Fruit fly (Drosophila melanogaster) whole organism, prepupa: ENCODE measurements around the gene CG32720.

Experiments
- CG10631 ChIP-seq: fragments of 200-800 bp; sonication (Bioruptor generic); optimal IDR thresholded peaks from 2 replicates; lab custom pipeline; 2016; ENCODE audit warnings: missing biosample characterization, missing genetic modification characterization
- CG11294 ChIP-seq: fragments of 200-800 bp; sonication (Bioruptor generic); IDR thresholded peaks from 2 replicates; pipeline ENCODE4 v1.3.6; 2022; ENCODE audit warnings: missing biosample characterization, missing genetic modification characterization
- CG11762 ChIP-seq: fragments of 200-800 bp; sonication (Bioruptor generic); optimal IDR thresholded peaks from 3 replicates; lab custom pipeline; 2016; ENCODE audit warnings: missing biosample characterization, missing genetic modification characterization; ENCODE audit not compliant: insufficient read depth
- CG15336 ChIP-seq: fragments of 200-800 bp; sonication (Bioruptor generic); IDR thresholded peaks from 2 replicates; pipeline ENCODE4 v1.3.6; 2022; ENCODE audit warnings: missing biosample characterization, missing genetic modification characterization
- CG16779 ChIP-seq: fragments of 200-800 bp; sonication (Bioruptor generic); optimal IDR thresholded peaks from 3 replicates; lab custom pipeline; 2017; ENCODE audit warnings: missing biosample characterization, mild to moderate bottlenecking, missing genetic modification characterization
- CG3032 ChIP-seq: fragments of 200-800 bp; optimal IDR thresholded peaks from 2 replicates; lab custom pipeline; 2019; ENCODE audit warnings: missing biosample characterization, mild to moderate bottlenecking, missing genetic modification characterization, moderate library complexity
- CG31627 ChIP-seq: fragments of 200-800 bp; sonication (Bioruptor generic); optimal IDR thresholded peaks from 3 replicates; lab custom pipeline; 2016; ENCODE audit warnings: missing biosample characterization, missing genetic modification characterization
- CG32006 ChIP-seq: fragments of 200-800 bp; sonication (Bioruptor generic); optimal IDR thresholded peaks from 3 replicates; lab custom pipeline; 2017; ENCODE audit warnings: missing biosample characterization, mild to moderate bottlenecking, missing genetic modification characterization
- CG34406 ChIP-seq: fragments of 200-800 bp; sonication (Bioruptor generic); optimal IDR thresholded peaks from 3 replicates; lab custom pipeline; 2016; ENCODE audit warnings: missing biosample characterization, missing genetic modification characterization
- CG3919 ChIP-seq: fragments of 200-800 bp; sonication (Bioruptor generic); optimal IDR thresholded peaks from 3 replicates; lab custom pipeline; 2016; ENCODE audit warnings: missing biosample characterization, missing genetic modification characterization
- CG4318 ChIP-seq: fragments of 200-800 bp; sonication (Bioruptor generic); optimal IDR thresholded peaks from 3 replicates; lab custom pipeline; 2017; ENCODE audit warnings: missing biosample characterization, mild to moderate bottlenecking, missing genetic modification characterization
- CG6163 ChIP-seq: fragments of 200-800 bp; sonication (Bioruptor generic); IDR thresholded peaks from 3 replicates; pipeline ENCODE4 v1.3.6; 2022; ENCODE audit warnings: missing biosample characterization, missing genetic modification characterization
- CG6792 ChIP-seq: fragments of 200-800 bp; sonication (Bioruptor generic); optimal IDR thresholded peaks from 3 replicates; lab custom pipeline; 2016; ENCODE audit warnings: missing biosample characterization, missing genetic modification characterization
- CG6854 ChIP-seq: fragments of 200-800 bp; sonication (Bioruptor generic); optimal IDR thresholded peaks from 2 replicates; lab custom pipeline; 2017; ENCODE audit warnings: missing biosample characterization, mild to moderate bottlenecking, missing genetic modification characterization
- CG7368 ChIP-seq: fragments of 200-800 bp; sonication (Bioruptor generic); optimal IDR thresholded peaks from 3 replicates; lab custom pipeline; 2016; ENCODE audit warnings: missing biosample characterization, missing genetic modification characterization
- CG8632 ChIP-seq: fragments of 200-800 bp; sonication (Bioruptor generic); optimal IDR thresholded peaks from 3 replicates; lab custom pipeline; 2016; ENCODE audit warnings: missing biosample characterization, missing genetic modification characterization
- CG9139 ChIP-seq: fragments of 200-800 bp; sonication (Bioruptor generic); optimal IDR thresholded peaks from 3 replicates; lab custom pipeline; 2017; ENCODE audit warnings: missing biosample characterization, mild to moderate bottlenecking, missing genetic modification characterization
- Eip75B ChIP-seq: fragments of 200-800 bp; sonication (Bioruptor generic); optimal IDR thresholded peaks from 3 replicates; lab custom pipeline; 2016; ENCODE audit warnings: missing biosample characterization, missing genetic modification characterization
- Eip78C ChIP-seq: fragments of 200-800 bp; sonication (Bioruptor generic); peaks from one replicate; lab custom pipeline; 2016; ENCODE audit warnings: missing biosample characterization, missing genetic modification characterization
- Eip93F ChIP-seq: fragments of 200-800 bp; sonication (Bioruptor generic); optimal IDR thresholded peaks from 2 replicates; lab custom pipeline; 2016; ENCODE audit warnings: missing biosample characterization, mild to moderate bottlenecking, missing genetic modification characterization
- Ets21C ChIP-seq: fragments of 200-800 bp; sonication (Bioruptor generic); optimal IDR thresholded peaks from 3 replicates; lab custom pipeline; 2016; ENCODE audit warnings: missing biosample characterization, missing genetic modification characterization
- Ets96B ChIP-seq: fragments of 200-800 bp; optimal IDR thresholded peaks from 2 replicates; lab custom pipeline; 2019; ENCODE audit warnings: missing biosample characterization, mild to moderate bottlenecking, missing genetic modification characterization, moderate library complexity
- Gug ChIP-seq: fragments of 200-800 bp; sonication (Bioruptor generic); IDR thresholded peaks from 2 replicates; pipeline ENCODE4 v1.3.6; 2022; ENCODE audit warnings: missing biosample characterization, missing genetic modification characterization
- Hr38 ChIP-seq: sonication (Bioruptor generic); optimal IDR thresholded peaks from 2 replicates; lab custom pipeline; 2016; ENCODE audit warnings: missing biosample characterization, missing genetic modification characterization
- Hr39 ChIP-seq: fragments of 200-800 bp; sonication (Bioruptor generic); optimal IDR thresholded peaks from 2 replicates; lab custom pipeline; 2016; ENCODE audit warnings: missing biosample characterization, missing genetic modification characterization
- Hr4 ChIP-seq: fragments of 200-800 bp; sonication (Bioruptor generic); optimal IDR thresholded peaks from 3 replicates; lab custom pipeline; 2016; ENCODE audit warnings: missing biosample characterization, missing genetic modification characterization
- Lpt ChIP-seq: fragments of 200-800 bp; sonication (Bioruptor generic); optimal IDR thresholded peaks from 3 replicates; lab custom pipeline; 2016; ENCODE audit warnings: missing biosample characterization, missing genetic modification characterization
- Met ChIP-seq: fragments of 200-800 bp; sonication (Bioruptor generic); optimal IDR thresholded peaks from 3 replicates; lab custom pipeline; 2016; ENCODE audit warnings: missing biosample characterization, missing genetic modification characterization
- OdsH ChIP-seq: fragments of 200-800 bp; sonication (Bioruptor generic); optimal IDR thresholded peaks from 3 replicates; lab custom pipeline; 2016; ENCODE audit warnings: missing biosample characterization, missing genetic modification characterization
- Smox ChIP-seq: fragments of 200-800 bp; sonication (Bioruptor generic); optimal IDR thresholded peaks from 3 replicates; lab custom pipeline; 2016; ENCODE audit warnings: missing biosample characterization, missing genetic modification characterization
- Sox102F ChIP-seq: fragments of 200-800 bp; sonication (Bioruptor generic); optimal IDR thresholded peaks from 2 replicates; lab custom pipeline; 2016; ENCODE audit warnings: missing biosample characterization, mild to moderate bottlenecking, missing genetic modification characterization
- Sox14 ChIP-seq: fragments of 200-800 bp; sonication (Bioruptor generic); optimal IDR thresholded peaks from 3 replicates; lab custom pipeline; 2016; ENCODE audit warnings: missing biosample characterization, missing genetic modification characterization
- Sox15 ChIP-seq: fragments of 200-800 bp; sonication (Bioruptor generic); optimal IDR thresholded peaks from 3 replicates; lab custom pipeline; 2016; ENCODE audit warnings: missing biosample characterization, missing genetic modification characterization
- achi ChIP-seq: fragments of 200-800 bp; sonication (Bioruptor generic); optimal IDR thresholded peaks from 3 replicates; lab custom pipeline; 2016; ENCODE audit warnings: missing biosample characterization, missing genetic modification characterization
- acj6 ChIP-seq: fragments of 200-800 bp; sonication (Bioruptor generic); optimal IDR thresholded peaks from 3 replicates; lab custom pipeline; 2016; ENCODE audit warnings: missing biosample characterization, missing genetic modification characterization
- cyc ChIP-seq: fragments of 200-800 bp; sonication (Bioruptor generic); optimal IDR thresholded peaks from 3 replicates; lab custom pipeline; 2016; ENCODE audit warnings: missing biosample characterization, missing genetic modification characterization
- dsx ChIP-seq: fragments of 200-800 bp; optimal IDR thresholded peaks from 3 replicates; lab custom pipeline; 2019; ENCODE audit warnings: missing biosample characterization, mild to moderate bottlenecking, missing genetic modification characterization, moderate library complexity; ENCODE audit not compliant: poor library complexity, severe bottlenecking
- esn ChIP-seq: fragments of 200-800 bp; sonication (Bioruptor generic); optimal IDR thresholded peaks from 2 replicates; lab custom pipeline; 2016; ENCODE audit warnings: missing biosample characterization, mild to moderate bottlenecking, missing genetic modification characterization, moderate library complexity
- fd59A ChIP-seq: fragments of 200-800 bp; sonication (Bioruptor generic); optimal IDR thresholded peaks from 2 replicates; lab custom pipeline; 2017; ENCODE audit warnings: missing biosample characterization, mild to moderate bottlenecking, missing genetic modification characterization, missing genetic modification reagents
- fd85E ChIP-seq: fragments of 200-800 bp; sonication (Bioruptor generic); optimal IDR thresholded peaks from 3 replicates; lab custom pipeline; 2016; ENCODE audit warnings: missing biosample characterization, missing genetic modification characterization
- fkh ChIP-seq: fragments of 200-800 bp; sonication (Bioruptor generic); optimal IDR thresholded peaks from 3 replicates; lab custom pipeline; 2017; ENCODE audit warnings: missing biosample characterization, mild to moderate bottlenecking, missing genetic modification characterization, moderate library complexity
- lz ChIP-seq: fragments of 200-800 bp; sonication (Bioruptor generic); optimal IDR thresholded peaks from 3 replicates; lab custom pipeline; 2016; ENCODE audit warnings: missing biosample characterization, missing genetic modification characterization
- net ChIP-seq: fragments of 200-800 bp; sonication (Bioruptor generic); optimal IDR thresholded peaks from 3 replicates; lab custom pipeline; 2016; ENCODE audit warnings: missing biosample characterization, missing genetic modification characterization
- pdm3 ChIP-seq: fragments of 200-800 bp; sonication (Bioruptor generic); optimal IDR thresholded peaks from 3 replicates; lab custom pipeline; 2016; ENCODE audit warnings: missing biosample characterization, missing genetic modification characterization
- salr ChIP-seq, 2 experiments: fragments of 200-800 bp; sonication (Bioruptor generic); optimal IDR thresholded peaks; 3 replicates each; lab custom pipeline; 2016 to 2018; ENCODE audit warnings: missing biosample characterization in 2 of 2, missing genetic modification characterization in 2 of 2, mild to moderate bottlenecking in 1 of 2
- svp ChIP-seq: fragments of 200-800 bp; sonication (Bioruptor generic); peaks from one replicate; lab custom pipeline; 2016; ENCODE audit warnings: missing biosample characterization, missing genetic modification characterization
- topi ChIP-seq: fragments of 200-800 bp; sonication (Bioruptor generic); optimal IDR thresholded peaks from 3 replicates; lab custom pipeline; 2016; ENCODE audit warnings: missing biosample characterization, missing genetic modification characterization

The CG32720 gene

DNA sequence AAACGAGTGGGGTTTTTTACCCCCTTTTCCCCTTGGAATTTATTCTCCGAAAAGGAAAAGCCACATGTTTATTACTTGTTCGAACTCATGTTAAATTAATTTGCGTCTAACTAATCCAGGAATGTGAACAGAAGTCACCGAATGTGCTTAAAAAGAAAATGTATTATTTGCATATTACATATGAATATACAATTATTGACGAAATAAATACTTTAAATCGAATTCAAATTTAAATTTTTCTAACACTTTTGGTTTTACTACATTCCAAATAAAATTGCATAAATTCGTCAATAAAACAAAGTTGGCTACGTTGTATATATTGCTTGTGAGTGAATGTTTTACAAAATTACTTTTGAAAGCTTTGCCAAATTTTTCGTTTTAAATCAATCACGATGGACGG is 8.8 kb downstream of the CG32720 start, which contains the start of gene CG43138:
CG43138 (plus strand) TSS at position 301 of the 400 bp plus-strand sequence.
- TF ChIP-seq Met (GFP tag; lab: Kevin White, UChicago), result no peak
- TF ChIP-seq lz, result no peak
- TF ChIP-seq svp (GFP tag; lab: Kevin White, UChicago), result peak; percentile 23
- TF ChIP-seq esn (GFP tag; lab: Kevin White, UChicago), result no peak
- no peak for TF ChIP-seq Smox (GFP tag; lab: Kevin White, UChicago)

DNA sequence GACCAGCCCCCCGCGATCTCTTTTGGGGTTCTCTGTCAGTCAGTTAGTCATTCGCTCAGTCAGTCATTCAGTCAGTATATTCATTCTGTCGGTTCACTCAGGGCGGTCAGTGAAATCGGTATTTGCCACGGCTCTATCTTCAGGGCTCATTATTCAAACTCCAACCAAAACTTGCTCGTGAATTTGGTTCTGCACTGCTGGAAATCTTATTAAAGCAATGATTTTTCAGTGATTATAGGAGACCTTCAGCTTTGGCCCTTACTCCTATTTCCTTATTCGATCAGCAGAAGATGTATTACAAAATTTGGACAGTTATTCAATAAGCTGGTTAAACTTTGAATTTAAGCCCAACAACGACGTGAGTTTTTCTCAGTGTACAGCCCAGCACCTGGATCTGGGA is 9.8 kb downstream of the CG32720 start:
- TF ChIP-seq Eip93F (no peak), pdm3 (GFP tag; lab: Kevin White, UChicago) (no peak), Eip78C (peak; percentile 28), CG6854 (no peak), CG8632 (no peak), Eip75B (GFP tag; lab: Kevin White, UChicago) (no peak), salr (GFP tag; optimal IDR thresholded peaks at IDR 0.05; lab: Kevin White, UChicago) (no peak)

DNA sequence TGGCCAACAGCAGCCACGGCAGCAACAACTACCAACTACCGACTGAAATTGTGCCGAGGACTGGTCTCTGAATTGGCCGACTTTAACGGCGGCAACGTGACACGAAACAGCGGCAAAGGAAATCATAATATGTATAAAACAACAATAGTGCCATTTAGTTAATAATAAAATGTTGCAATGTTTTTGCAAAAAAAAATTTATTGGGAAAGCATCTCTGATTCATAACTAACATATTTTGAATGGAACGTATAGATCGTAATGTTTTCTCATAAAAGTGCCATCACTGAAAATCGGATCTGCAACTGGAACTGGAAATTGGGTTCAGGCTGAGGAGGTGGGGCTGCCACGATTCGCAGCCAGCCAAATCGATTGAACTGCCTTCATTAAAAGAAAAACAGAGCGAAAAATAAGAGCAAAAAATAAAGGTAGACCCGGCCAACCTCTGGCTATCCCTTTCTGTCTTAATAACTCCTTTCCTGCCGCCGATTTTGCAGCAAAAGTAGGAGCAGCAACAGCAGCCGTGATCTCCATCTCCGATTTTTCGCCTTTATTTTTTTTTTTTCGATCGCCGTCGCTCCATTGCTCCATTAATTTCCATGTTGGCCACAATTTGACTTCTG is 10.6 kb downstream of the CG32720 start:
- TF ChIP-seq CG6163 (GFP tag; lab: Robert Waterston, UW) (peak; percentile 78), salr (GFP tag; optimal IDR thresholded peaks at IDR 0.05; lab: Kevin White, UChicago) (peak in 1 of 2 experiments; percentile 11), Lpt (GFP tag; lab: Kevin White, UChicago) (peak; percentile 6), CG11294 (GFP tag; lab: Robert Waterston, UW) (no peak), CG7368 (peak; percentile 45), CG15336 (GFP tag; lab: Robert Waterston, UW) (peak; percentile 71), Sox102F (peak; percentile 79), Hr39 (GFP tag; lab: Kevin White, UChicago) (peak; percentile 62), dsx (GFP tag; lab: Kevin White, UChicago) (peak; percentile 56), fd59A (GFP tag; lab: Kevin White, UChicago) (peak; percentile 41), cyc (GFP tag; lab: Kevin White, UChicago) (peak; percentile 53), achi (GFP tag; lab: Kevin White, UChicago) (peak; percentile 67), CG31627 (GFP tag; lab: Kevin White, UChicago) (peak; percentile 61), CG6854 (no peak), Ets96B (tag; lab: Kevin White, UChicago) (peak; percentile 61), Eip75B (GFP tag; lab: Kevin White, UChicago) (peak; percentile 73), OdsH (GFP tag; lab: Kevin White, UChicago) (peak; percentile 64), CG8632 (peak; percentile 67), CG3032 (tag; lab: Kevin White, UChicago) (peak; percentile 60), Ets21C (GFP tag; lab: Kevin White, UChicago) (peak; percentile 61), acj6 (GFP tag; lab: Kevin White, UChicago) (peak; percentile 69), Smox (GFP tag; lab: Kevin White, UChicago) (peak; percentile 72), CG3919 (GFP tag; lab: Kevin White, UChicago) (peak; percentile 69), Eip93F (peak; percentile 10), fd85E (GFP tag; lab: Kevin White, UChicago) (no peak), CG4318 (GFP tag; lab: Kevin White, UChicago) (no peak), CG34406 (peak; percentile 66), lz (peak; percentile 78), Sox14 (peak; percentile 52), Hr38 (GFP tag; lab: Kevin White, UChicago) (no peak), CG9139 (no peak), Sox15 (GFP tag; lab: Kevin White, UChicago) (peak; percentile 9), CG11762 (GFP tag; lab: Kevin White, UChicago) (peak; percentile 52), Met (GFP tag; lab: Kevin White, UChicago) (peak; percentile 82), topi (peak; percentile 76), CG32006 (GFP tag; lab: Kevin White, UChicago) (peak; percentile 62), Eip78C (peak; percentile 96), CG16779 (peak; percentile 0), net (GFP tag; lab: Kevin White, UChicago) (peak; percentile 63), Hr4 (GFP tag; lab: Kevin White, UChicago) (peak; percentile 60), Gug (no peak), CG6792 (GFP tag; lab: Kevin White, UChicago) (peak; percentile 83), fkh (GFP tag; lab: Kevin White, UChicago) (no peak), CG10631 (GFP tag; lab: Kevin White, UChicago) (peak; percentile 63)
